Worm (Caenorhabditis elegans): ENCODE data around the gene srg-31.
A peak's percentile ranks its signal among the peaks of the same experiment; 100 is the strongest.

Gene srg-31

ce11 chrV:6926633-6927032 lies 27.1 kb downstream of the srg-31 start:
- TF ChIP-seq sea-2 (GFP tag; IDR thresholded peaks at IDR 0.05), result no peak
- TF ChIP-seq hlh-12 (tag; optimal IDR thresholded peaks at IDR 0.05), result no peak
- TF ChIP-seq pha-4 (tag; optimal IDR thresholded peaks at IDR 0.05), result no peak
- no peak for TF ChIP-seq B0336.3 (GFP tag; IDR thresholded peaks at IDR 0.05)
- TF ChIP-seq snpc-1.1 (tag; optimal IDR thresholded peaks at IDR 0.05; ENCODE audit: insufficient read depth), result no peak
- no peak for TF ChIP-seq ztf-28 (GFP tag; IDR thresholded peaks at IDR 0.05)
- no peak for TF ChIP-seq nhr-90 (tag; optimal IDR thresholded peaks at IDR 0.05)

DNA sequence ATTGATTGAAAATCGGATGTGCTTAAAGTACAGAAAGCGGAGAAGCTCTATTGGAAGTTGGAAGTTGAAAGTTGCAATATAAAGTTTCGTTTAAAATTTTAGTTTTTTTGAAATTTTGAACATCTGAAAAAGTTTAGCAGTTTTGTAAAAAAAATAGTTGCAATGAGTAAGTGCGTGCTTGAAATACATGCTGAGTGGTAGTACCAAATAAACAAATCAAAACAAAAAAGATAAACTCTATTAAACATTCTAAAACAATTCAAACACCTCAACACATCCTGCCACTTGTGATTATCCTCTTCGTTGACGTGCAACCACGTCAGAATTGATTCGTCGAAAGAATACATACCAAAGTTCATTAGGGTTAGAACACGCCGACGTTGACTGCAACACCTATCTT lies 34.4 kb downstream of the srg-31 start:
- TF ChIP-seq ama-1 (optimal IDR thresholded peaks at IDR 0.05) (no peak), ama-1 (GFP tag; optimal IDR thresholded peaks at IDR 0.05) (no peak), dpff-1 (tag; optimal IDR thresholded peaks at IDR 0.05) (no peak), ceh-27 (GFP tag; optimal IDR thresholded peaks at IDR 0.05) (no peak), him-1 (tag; optimal IDR thresholded peaks at IDR 0.05) (no peak), ceh-40 (GFP tag; IDR thresholded peaks at IDR 0.05) (no peak), Y53F4B.3 (GFP tag; IDR thresholded peaks at IDR 0.05) (no peak), hmg-20 (GFP tag; IDR thresholded peaks at IDR 0.05) (no peak), hlh-12 (tag; optimal IDR thresholded peaks at IDR 0.05) (no peak), K12H6.12 (tag; optimal IDR thresholded peaks at IDR 0.05) (no peak), nfya-1 (tag; optimal IDR thresholded peaks at IDR 0.05; ENCODE audit: borderline replicate concordance, insufficient read depth) (no peak), egrh-3 (GFP tag; IDR thresholded peaks at IDR 0.05) (no peak), B0019.2 (GFP tag; conservative IDR thresholded peaks at IDR 0.05) (no peak), rpc-1 (optimal IDR thresholded peaks at IDR 0.05) (no peak), rpc-1 (tag; optimal IDR thresholded peaks at IDR 0.05) (no peak), nhr-120 (GFP tag; IDR thresholded peaks at IDR 0.05) (no peak), ztf-22 (GFP tag; optimal IDR thresholded peaks at IDR 0.05) (no peak), C06A6.2 (GFP tag; conservative IDR thresholded peaks at IDR 0.05) (no peak), T26A5.8 (tag; optimal IDR thresholded peaks at IDR 0.05) (no peak)

- TF ChIP-seq akir-1 (GFP tag; optimal IDR thresholded peaks at IDR 0.05), result no peak
- TF ChIP-seq sptf-2 (GFP tag; optimal IDR thresholded peaks at IDR 0.05), result no peak
- no peak for TF ChIP-seq let-607 (tag; optimal IDR thresholded peaks at IDR 0.05)
- TF ChIP-seq egl-18 (GFP tag; IDR thresholded peaks at IDR 0.05), result no peak
- TF ChIP-seq cebp-1 (GFP tag; IDR thresholded peaks at IDR 0.05), result no peak
- no peak for TF ChIP-seq cebp-1 (tag; optimal IDR thresholded peaks at IDR 0.05)
- no peak for TF ChIP-seq aptf-3 (GFP tag; IDR thresholded peaks at IDR 0.05)
- no peak for TF ChIP-seq F55B11.4 (tag; optimal IDR thresholded peaks at IDR 0.05; ENCODE audit: borderline replicate concordance, insufficient read depth)
- peak; percentile 52; the same call in 1 of the 2 replicates for TF ChIP-seq dox-1 (GFP tag; IDR thresholded peaks at IDR 0.05)
- no peak for TF ChIP-seq snpc-1.3 (tag; optimal IDR thresholded peaks at IDR 0.05; ENCODE audit: insufficient read depth)
- TF ChIP-seq ztf-22 (GFP tag; optimal IDR thresholded peaks at IDR 0.05), result no peak
- peak; percentile 84 for TF ChIP-seq tbp1 (GFP tag; optimal IDR thresholded peaks at IDR 0.05)
- TF ChIP-seq pbrm-1 (GFP tag; IDR thresholded peaks at IDR 0.05), result no peak
- no peak for TF ChIP-seq B0035.1 (tag; optimal IDR thresholded peaks at IDR 0.05)
- TF ChIP-seq lin-26 (GFP tag; IDR thresholded peaks at IDR 0.05), result peak; percentile 70; the same call in 1 of the 2 replicates
- peak; percentile 66 for TF ChIP-seq B0261.1 (tag; optimal IDR thresholded peaks at IDR 0.05)
- no peak for TF ChIP-seq mxl-1 (tag; optimal IDR thresholded peaks at IDR 0.05)
- no peak for TF ChIP-seq sea-2 (GFP tag; IDR thresholded peaks at IDR 0.05)
- TF ChIP-seq somi-1 (GFP tag; optimal IDR thresholded peaks at IDR 0.05), result no peak
- TF ChIP-seq rpc-1 (optimal IDR thresholded peaks at IDR 0.05), result peak; percentile 44
- TF ChIP-seq rpc-1 (tag; optimal IDR thresholded peaks at IDR 0.05), result peak; percentile 70
- TF ChIP-seq ama-1 (optimal IDR thresholded peaks at IDR 0.05), result no peak
- no peak for TF ChIP-seq ama-1 (GFP tag; optimal IDR thresholded peaks at IDR 0.05)
- TF ChIP-seq C17E4.6 (GFP tag; IDR thresholded peaks at IDR 0.05), result no peak
- 0 out of 2 replicates have a peak, but pooled peaks have one; percentile 24 for TF ChIP-seq egl-44 (GFP tag; IDR thresholded peaks at IDR 0.05)
- TF ChIP-seq attf-3 (GFP tag; conservative IDR thresholded peaks at IDR 0.05), result no peak
- TF ChIP-seq madf-6 (GFP tag; IDR thresholded peaks at IDR 0.05), result 0 out of 2 replicates have a peak, but pooled peaks have one; percentile 21
- 0 out of 2 replicates have a peak, but pooled peaks have one; percentile 52 for TF ChIP-seq cebp-2 (GFP tag; IDR thresholded peaks at IDR 0.05)
These were observed 36.4 kb downstream of the srg-31 start for ce11 chrV:6917280-6917679.

Data from whole organism, young adult.